Worm (Caenorhabditis elegans) whole organism, midembryonic: ENCODE data around the gene fbxc-54.

ENCODE experiments used
- T22C8.4 ChIP-seq: fragments of 200-800 bp; sonication (Bioruptor generic); IDR thresholded peaks from 2 replicates; pipeline ENCODE4 v1.3.6; 2022; ENCODE audit warnings: missing genetic modification characterization, missing compliant biosample characterization
- cog-1 ChIP-seq: sonication (generic microtip); optimal IDR thresholded peaks from 2 replicates; lab custom pipeline; 2016; ENCODE audit warnings: missing genetic modification characterization, missing compliant biosample characterization
- flt-1 ChIP-seq: fragments of 200-800 bp; sonication (Bioruptor generic); IDR thresholded peaks from 2 replicates; pipeline ENCODE4 v1.3.6; 2022; ENCODE audit warnings: missing genetic modification characterization, missing compliant biosample characterization
- klf-2 ChIP-seq: fragments of 200-800 bp; sonication (Bioruptor generic); conservative IDR thresholded peaks from 2 replicates; pipeline ENCODE4 v1.3.6; 2022; ENCODE audit warnings: missing genetic modification reagents, missing genetic modification characterization, missing compliant biosample characterization
- med-1 ChIP-seq: sonication (generic microtip); optimal IDR thresholded peaks from 2 replicates; lab custom pipeline; 2017; ENCODE audit warnings: missing genetic modification characterization, mild to moderate bottlenecking, missing compliant biosample characterization, antibody characterized with exemption, missing genetic modification reagents; ENCODE audit not compliant: insufficient read depth
- ref-1 ChIP-seq: fragments of 200-800 bp; sonication (Bioruptor generic); conservative IDR thresholded peaks from 2 replicates; pipeline ENCODE4 v1.3.6; 2022; ENCODE audit warnings: missing genetic modification reagents, missing genetic modification characterization, missing compliant biosample characterization
- tab-1 ChIP-seq: fragments of 200-800 bp; sonication (Bioruptor generic); IDR thresholded peaks from 2 replicates; pipeline ENCODE4 v1.3.6; 2022; ENCODE audit warnings: missing genetic modification characterization, missing compliant biosample characterization
- ztf-23 ChIP-seq: fragments of 200-800 bp; sonication (Bioruptor generic); IDR thresholded peaks from 2 replicates; pipeline ENCODE4 v1.3.6; 2022; ENCODE audit warnings: missing genetic modification reagents, missing genetic modification characterization, missing compliant biosample characterization
- ztf-29 ChIP-seq: fragments of 200-800 bp; sonication (Bioruptor generic); IDR thresholded peaks from 2 replicates; pipeline ENCODE4 v1.3.6; 2022; ENCODE audit warnings: missing genetic modification reagents, missing genetic modification characterization, missing compliant biosample characterization

Gene fbxc-54

DNA sequence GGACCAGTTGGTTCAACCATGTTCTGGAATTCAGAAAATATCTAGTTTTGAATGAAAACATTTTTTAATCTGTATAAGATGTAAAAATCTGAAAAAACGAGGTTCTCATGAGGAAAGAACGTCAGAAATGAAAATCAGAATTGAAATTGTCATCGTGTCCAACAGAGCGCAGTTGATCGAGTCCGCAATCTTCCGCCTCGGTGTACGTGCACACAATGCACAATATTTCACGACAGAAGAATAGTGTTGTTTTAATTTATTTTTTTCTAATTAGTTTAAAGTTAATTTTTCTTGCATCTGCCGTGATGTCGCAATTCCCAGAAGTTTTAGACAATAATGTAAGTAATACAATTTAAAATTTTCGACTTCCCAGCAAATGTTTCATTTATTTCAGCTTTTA, 12.1 kb downstream of the fbxc-54 start, which contains the start of gene nfyc-1:
Gene nfyc-1 (plus strand): TSS at position 268 of the 400 bp plus-strand sequence.
- no peak for TF ChIP-seq ztf-29
- TF ChIP-seq cog-1 (tag; lab: Kevin White, UChicago): no peak
- TF ChIP-seq ref-1 (GFP tag; lab: Robert Waterston, UW): no peak
- no peak for TF ChIP-seq ztf-23 (GFP tag; lab: Robert Waterston, UW)
- TF ChIP-seq tab-1 (GFP tag; lab: Robert Waterston, UW): no peak
- TF ChIP-seq flt-1: no peak
- no peak for TF ChIP-seq med-1 (GFP tag; lab: Kevin White, UChicago)
- no peak for TF ChIP-seq klf-2

DNA sequence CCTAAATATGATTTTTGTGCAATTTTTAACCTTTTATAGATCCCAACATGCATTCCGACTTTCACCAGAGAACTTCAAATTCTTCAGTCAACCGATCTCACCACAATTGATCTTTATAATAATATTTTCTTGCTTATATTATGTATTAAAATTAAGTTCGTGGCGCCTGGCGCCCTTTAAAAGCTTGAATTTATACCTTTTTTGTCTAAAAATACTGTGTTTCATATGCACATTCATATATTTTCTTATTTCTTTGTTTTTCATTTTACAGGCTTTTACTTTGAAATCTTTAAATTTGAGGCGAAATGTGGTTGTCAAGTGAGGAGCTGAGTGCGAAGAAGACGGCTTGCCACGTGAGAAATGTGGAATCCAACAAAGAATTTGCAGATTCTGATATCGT, 13.2 kb downstream of the fbxc-54 start, which contains the start of gene rpoa-49:
Gene rpoa-49 (plus strand): TSS at position 301 of the 400 bp plus-strand sequence.
- TF ChIP-seq med-1 (GFP tag; lab: Kevin White, UChicago): no peak
- no peak for TF ChIP-seq cog-1 (tag; lab: Kevin White, UChicago)
- TF ChIP-seq ztf-23 (GFP tag; lab: Robert Waterston, UW): no peak
- TF ChIP-seq ztf-29: no peak
- TF ChIP-seq tab-1 (GFP tag; lab: Robert Waterston, UW): no peak
- TF ChIP-seq T22C8.4: no peak
- TF ChIP-seq ref-1 (GFP tag; lab: Robert Waterston, UW): no peak
- TF ChIP-seq klf-2: no peak
- TF ChIP-seq flt-1: no peak

DNA sequence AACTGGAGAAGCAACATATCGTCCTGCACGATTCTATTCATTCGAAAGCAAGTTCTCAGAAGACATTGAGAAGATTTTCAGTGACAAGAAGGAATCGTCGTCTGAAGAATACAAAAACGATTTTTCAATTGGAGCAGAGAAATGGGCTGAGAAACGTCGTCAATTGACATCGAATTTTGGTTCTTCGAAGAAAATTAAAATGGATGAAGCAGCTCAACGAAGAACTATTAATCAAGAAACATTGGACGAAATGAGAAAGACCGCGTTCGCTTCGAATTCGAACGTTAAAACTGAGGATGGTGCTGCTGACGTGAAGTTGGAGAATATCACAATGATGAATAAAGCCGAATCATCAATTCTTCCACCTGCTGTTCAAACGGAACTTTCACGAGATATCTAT, 14.6 kb downstream of the fbxc-54 start, which contains the start of gene rpt-4:
Gene rpt-4 (minus strand): TSS at position 101 of the 400 bp plus-strand sequence.
- TF ChIP-seq ref-1 (GFP tag; lab: Robert Waterston, UW) (no peak), flt-1 (no peak), T22C8.4 (no peak), med-1 (GFP tag; lab: Kevin White, UChicago) (no peak), ztf-23 (GFP tag; lab: Robert Waterston, UW) (no peak), cog-1 (tag; lab: Kevin White, UChicago) (no peak), tab-1 (GFP tag; lab: Robert Waterston, UW) (no peak), ztf-29 (no peak), klf-2 (no peak)

DNA sequence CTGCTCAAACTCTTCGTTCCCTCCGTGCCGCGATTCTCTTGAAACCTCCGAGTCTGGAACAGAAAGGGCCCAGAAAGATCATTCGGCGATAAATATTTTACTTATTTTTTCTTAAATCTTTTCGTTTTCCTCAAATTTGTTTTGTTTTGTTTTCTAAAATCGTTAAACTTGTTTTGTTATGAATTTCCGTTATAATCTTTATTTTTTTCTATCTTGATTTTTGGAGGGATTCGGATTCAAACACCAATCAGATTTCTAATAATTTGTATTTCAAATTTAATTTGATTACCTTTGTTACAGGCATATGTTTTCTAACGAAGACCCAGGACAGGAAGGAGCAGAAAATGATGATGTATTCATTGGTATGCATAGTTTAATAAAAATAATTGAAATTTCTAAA, 15.8 kb downstream of the fbxc-54 start, which contains the start of gene C23H3.5:
Gene C23H3.5 (plus strand): TSS at position 301 of the 400 bp plus-strand sequence.
- TF ChIP-seq ztf-23 (GFP tag; lab: Robert Waterston, UW) (no peak), klf-2 (no peak), ztf-29 (no peak), tab-1 (GFP tag; lab: Robert Waterston, UW) (no peak), T22C8.4 (no peak), ref-1 (GFP tag; lab: Robert Waterston, UW) (no peak), cog-1 (tag; lab: Kevin White, UChicago) (no peak), med-1 (GFP tag; lab: Kevin White, UChicago) (no peak), flt-1 (no peak)

DNA sequence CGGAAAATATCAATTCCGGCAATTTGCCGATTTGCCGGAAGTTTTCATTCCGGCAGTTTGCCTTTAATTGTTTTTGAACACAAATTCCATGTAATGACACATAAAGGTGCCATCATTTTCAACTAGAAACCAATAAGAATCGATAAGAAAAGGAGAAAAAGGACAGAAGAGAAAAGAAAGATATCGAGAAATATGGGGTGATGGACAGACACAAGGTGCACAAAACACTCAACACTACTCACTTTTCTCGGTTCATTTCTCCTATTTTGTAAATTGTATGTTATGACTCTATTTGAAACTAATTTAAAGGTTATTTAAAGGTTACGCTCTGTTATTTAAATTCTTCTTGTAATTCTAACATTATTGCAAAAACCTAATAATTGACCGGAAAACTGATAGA, 19.3 kb downstream of the fbxc-54 start:
- no peak for TF ChIP-seq med-1 (GFP tag; lab: Kevin White, UChicago)
- TF ChIP-seq ztf-23 (GFP tag; lab: Robert Waterston, UW): no peak
- TF ChIP-seq ztf-29: no peak
- TF ChIP-seq flt-1: no peak
- no peak for TF ChIP-seq klf-2
- TF ChIP-seq cog-1 (tag; lab: Kevin White, UChicago): no peak
- no peak for TF ChIP-seq tab-1 (GFP tag; lab: Robert Waterston, UW)

DNA sequence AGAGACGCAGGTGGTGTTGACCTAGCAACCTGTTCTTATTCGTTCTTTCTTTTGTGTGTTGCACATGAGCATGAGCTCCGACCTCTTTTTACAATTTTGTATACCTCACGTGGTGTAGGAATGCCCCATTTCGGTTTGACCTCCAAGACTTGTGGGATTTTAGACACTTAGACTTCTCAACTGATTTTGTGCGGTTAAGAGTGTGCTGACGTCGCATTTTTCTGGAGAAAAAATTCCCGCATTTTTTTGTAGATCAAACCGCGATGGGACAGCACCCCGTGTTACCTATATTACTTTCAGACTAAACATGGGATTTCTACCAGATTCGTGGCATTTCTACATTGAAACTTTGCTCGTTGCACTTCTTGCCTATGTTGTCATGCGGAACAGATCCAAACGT, 19.8 kb downstream of the fbxc-54 start, which contains the start of gene sptl-1:
Gene sptl-1 (plus strand): TSS at position 301 of the 400 bp plus-strand sequence.
- TF ChIP-seq klf-2 (no peak), flt-1 (no peak), ztf-23 (GFP tag; lab: Robert Waterston, UW) (no peak), cog-1 (tag; lab: Kevin White, UChicago) (no peak), T22C8.4 (no peak), ref-1 (GFP tag; lab: Robert Waterston, UW) (no peak), tab-1 (GFP tag; lab: Robert Waterston, UW) (no peak), med-1 (GFP tag; lab: Kevin White, UChicago) (no peak), ztf-29 (no peak)

DNA sequence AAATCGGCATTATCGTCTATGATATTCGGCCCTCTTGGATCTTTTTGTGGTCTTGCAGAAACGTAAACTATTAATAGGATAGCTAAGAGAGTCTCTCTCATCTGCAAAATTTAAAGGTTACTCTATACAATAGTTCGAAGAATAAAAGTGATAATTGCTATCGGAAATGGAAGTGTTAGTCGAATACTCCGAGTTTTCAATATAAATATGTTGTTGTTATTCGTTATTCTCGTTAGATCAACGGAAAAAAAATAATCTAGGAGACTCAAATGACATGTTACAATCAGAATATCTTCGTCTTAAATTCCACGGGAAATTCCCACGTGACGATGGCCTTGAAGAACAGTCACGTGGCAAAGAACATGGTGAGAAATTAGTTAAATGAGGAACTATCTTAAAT, 23.7 kb downstream of the fbxc-54 start, which contains the start of gene tre-5:
Gene tre-5 (minus strand): TSS at position 101 of the 400 bp plus-strand sequence.
- TF ChIP-seq flt-1: no peak

DNA sequence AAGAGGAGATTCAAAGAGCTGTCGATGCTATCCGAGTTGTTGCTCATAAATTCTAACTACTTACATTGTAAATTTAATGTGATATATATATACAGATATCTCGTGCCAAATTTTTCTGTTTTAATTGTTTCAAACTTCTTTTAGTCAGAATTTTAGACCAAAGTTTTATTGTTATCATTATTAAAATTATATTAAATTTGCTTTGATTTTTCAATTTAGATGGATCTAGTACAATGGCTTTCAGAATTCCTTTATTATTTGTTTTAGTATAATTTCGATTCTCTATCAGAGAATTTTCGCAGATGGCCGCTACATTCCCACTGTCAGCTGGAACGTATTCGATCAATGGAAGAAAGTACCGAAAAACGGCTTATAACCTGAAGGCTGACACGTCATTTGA, 25.9 kb downstream of the fbxc-54 start, which contains the start of gene ascc-1:
Gene ascc-1 (plus strand): TSS at position 301 of the 400 bp plus-strand sequence.
- TF ChIP-seq flt-1 (no peak), ref-1 (GFP tag; lab: Robert Waterston, UW) (no peak), tab-1 (GFP tag; lab: Robert Waterston, UW) (no peak), T22C8.4 (no peak), cog-1 (tag; lab: Kevin White, UChicago) (no peak), ztf-29 (no peak), klf-2 (no peak), ztf-23 (GFP tag; lab: Robert Waterston, UW) (no peak), med-1 (GFP tag; lab: Kevin White, UChicago) (no peak)

DNA sequence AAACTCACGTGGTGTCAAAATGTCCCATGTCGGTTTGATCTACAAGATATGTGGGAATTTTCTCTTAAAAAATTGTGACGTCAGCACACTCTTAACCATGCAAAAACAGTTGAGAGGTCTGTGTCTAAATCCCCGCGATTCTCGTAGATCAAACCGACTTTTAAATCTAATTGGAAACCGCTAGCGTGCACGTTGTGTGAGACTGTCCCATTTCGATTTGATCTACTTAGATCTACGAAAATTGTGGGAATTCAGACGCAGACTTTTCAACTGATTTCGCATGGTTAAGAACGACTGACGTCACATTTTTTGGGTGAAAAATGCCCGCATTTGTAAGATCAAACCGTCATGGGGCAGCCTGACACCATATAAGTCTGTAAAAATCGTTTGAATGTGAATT, 26.4 kb downstream of the fbxc-54 start:
- TF ChIP-seq cog-1 (tag; lab: Kevin White, UChicago): no peak
- no peak for TF ChIP-seq flt-1
- TF ChIP-seq ref-1 (GFP tag; lab: Robert Waterston, UW): no peak
- TF ChIP-seq ztf-23 (GFP tag; lab: Robert Waterston, UW): no peak
- no peak for TF ChIP-seq klf-2
- TF ChIP-seq med-1 (GFP tag; lab: Kevin White, UChicago): no peak
- TF ChIP-seq tab-1 (GFP tag; lab: Robert Waterston, UW): no peak
- no peak for TF ChIP-seq ztf-29
- no peak for TF ChIP-seq T22C8.4

DNA sequence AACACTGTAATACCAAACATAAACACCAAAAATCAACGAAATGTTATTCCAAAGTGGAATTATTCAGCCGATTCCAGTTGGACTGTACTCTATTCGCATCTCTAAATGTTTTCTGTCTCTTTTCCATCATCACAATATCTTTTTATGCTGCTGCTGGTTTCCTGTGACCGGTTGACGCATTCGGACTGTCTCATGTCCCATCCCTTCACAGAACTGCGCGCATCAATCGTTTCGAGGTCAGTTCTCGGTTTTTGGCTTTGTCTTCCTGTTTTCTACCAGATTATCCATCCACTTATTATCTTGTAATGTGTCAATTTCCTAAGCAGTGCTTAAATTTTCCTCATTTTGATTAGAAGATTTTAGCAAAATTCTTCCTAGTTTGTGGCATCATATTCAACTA, 28.5 kb downstream of the fbxc-54 start:
- TF ChIP-seq flt-1: no peak
